Worm (Caenorhabditis elegans) whole organism, late embryonic: ENCODE results near the gene cest-1.1.

Experiments
- C08G9.2 ChIP-seq: sonication (generic microtip); optimal IDR thresholded peaks from 2 replicates; lab custom pipeline; 2016; ENCODE audit warnings: mild to moderate bottlenecking, missing genetic modification characterization, moderate library complexity, missing compliant biosample characterization
- F13H6.1 ChIP-seq: sonication (generic microtip); optimal IDR thresholded peaks from 2 replicates; lab custom pipeline; 2016; ENCODE audit warnings: missing genetic modification characterization, missing compliant biosample characterization
- K09A11.1 ChIP-seq: sonication (generic microtip); optimal IDR thresholded peaks from 2 replicates; lab custom pipeline; 2017; ENCODE audit warnings: antibody characterized with exemption, mild to moderate bottlenecking, missing genetic modification characterization, missing compliant biosample characterization; ENCODE audit not compliant: insufficient read depth
- ceh-18 ChIP-seq: sonication (generic microtip); optimal IDR thresholded peaks from 2 replicates; lab custom pipeline; 2016; ENCODE audit warnings: missing genetic modification characterization, missing compliant biosample characterization
- ceh-22 ChIP-seq: sonication (generic microtip); optimal IDR thresholded peaks from 2 replicates; lab custom pipeline; 2017; ENCODE audit warnings: missing biosample characterization, missing genetic modification characterization
- ceh-24 ChIP-seq: sonication (generic microtip); optimal IDR thresholded peaks from 2 replicates; lab custom pipeline; 2016; ENCODE audit warnings: mild to moderate bottlenecking, missing genetic modification characterization, missing compliant biosample characterization
- ceh-30 ChIP-seq: fragments of 150-350 bp; optimal IDR thresholded peaks from 2 replicates; lab custom pipeline; 2014; ENCODE audit warnings: missing biosample characterization, missing genetic modification characterization
- ceh-31 ChIP-seq: sonication (generic microtip); optimal IDR thresholded peaks from 2 replicates; lab custom pipeline; 2016; ENCODE audit warnings: missing genetic modification characterization, missing compliant biosample characterization
- ceh-34 ChIP-seq: sonication (generic microtip); optimal IDR thresholded peaks from 2 replicates; lab custom pipeline; 2016; ENCODE audit warnings: mild to moderate bottlenecking, missing genetic modification characterization, missing compliant biosample characterization
- ceh-45 ChIP-seq: fragments of 200-800 bp; sonication (Bioruptor generic); IDR thresholded peaks from 2 replicates; pipeline ENCODE4 v1.3.6; 2022; ENCODE audit warnings: missing genetic modification reagents, missing genetic modification characterization, missing compliant biosample characterization
- ceh-9 ChIP-seq: sonication (generic microtip); optimal IDR thresholded peaks from 2 replicates; lab custom pipeline; 2016; ENCODE audit warnings: mild to moderate bottlenecking, missing genetic modification characterization, inconsistent platforms, missing compliant biosample characterization
- che-1 ChIP-seq: sonication (generic microtip); optimal IDR thresholded peaks from 2 replicates; lab custom pipeline; 2016; ENCODE audit warnings: mild to moderate bottlenecking, missing genetic modification characterization, missing compliant biosample characterization
- dmd-4 ChIP-seq: sonication (generic microtip); optimal IDR thresholded peaks from 2 replicates; lab custom pipeline; 2016; ENCODE audit warnings: borderline replicate concordance, missing genetic modification characterization, missing compliant biosample characterization
- elt-2 ChIP-seq: sonication (generic microtip); optimal IDR thresholded peaks from 2 replicates; lab custom pipeline; 2016; ENCODE audit warnings: missing genetic modification reagents, missing genetic modification characterization, missing compliant biosample characterization
- elt-4 ChIP-seq: sonication (generic microtip); optimal IDR thresholded peaks from 2 replicates; lab custom pipeline; 2016; ENCODE audit warnings: missing genetic modification characterization, missing compliant biosample characterization
- ets-4 ChIP-seq: sonication (generic microtip); optimal IDR thresholded peaks from 2 replicates; lab custom pipeline; 2016; ENCODE audit warnings: missing genetic modification characterization, missing compliant biosample characterization
- eyg-1 ChIP-seq: sonication (generic microtip); optimal IDR thresholded peaks from 2 replicates; lab custom pipeline; 2016; ENCODE audit warnings: missing genotype, missing genetic modification characterization, missing compliant biosample characterization
- fkh-10 ChIP-seq: fragments of 150-350 bp; optimal IDR thresholded peaks from 2 replicates; lab custom pipeline; 2014; ENCODE audit warnings: missing biosample characterization, missing genetic modification reagents, missing genetic modification characterization
- fkh-6 ChIP-seq: sonication (generic microtip); optimal IDR thresholded peaks from 2 replicates; lab custom pipeline; 2016; ENCODE audit warnings: missing genetic modification characterization, missing compliant biosample characterization
- gmeb-2 ChIP-seq: sonication (generic microtip); optimal IDR thresholded peaks from 2 replicates; lab custom pipeline; 2016; ENCODE audit warnings: missing genetic modification characterization, inconsistent platforms, missing compliant biosample characterization
- hlh-13 ChIP-seq: fragments of 200-800 bp; sonication (Bioruptor generic); optimal IDR thresholded peaks from 2 replicates; lab custom pipeline; 2018; ENCODE audit warnings: mild to moderate bottlenecking, missing genetic modification characterization, missing compliant biosample characterization
- hlh-30 ChIP-seq: sonication (generic microtip); optimal IDR thresholded peaks from 2 replicates; lab custom pipeline; 2017; ENCODE audit warnings: antibody characterized with exemption, missing genetic modification characterization, missing compliant biosample characterization; ENCODE audit not compliant: insufficient read depth
- hlh-8 ChIP-seq: sonication (generic microtip); optimal IDR thresholded peaks from 2 replicates; lab custom pipeline; 2016; ENCODE audit warnings: missing genotype, missing genetic modification characterization, missing compliant biosample characterization
- lin-11 ChIP-seq: fragments of 200-800 bp; sonication (Bioruptor generic); optimal IDR thresholded peaks from 2 replicates; lab custom pipeline; 2018; ENCODE audit warnings: mild to moderate bottlenecking, missing genetic modification characterization, missing compliant biosample characterization
- nfya-1 ChIP-seq: sonication (generic microtip); optimal IDR thresholded peaks from 2 replicates; lab custom pipeline; 2017; ENCODE audit warnings: missing genetic modification characterization, mild to moderate bottlenecking, missing compliant biosample characterization, antibody characterized with exemption, moderate library complexity
- nhr-232 ChIP-seq: sonication (generic microtip); optimal IDR thresholded peaks from 2 replicates; lab custom pipeline; 2016; ENCODE audit warnings: missing genetic modification characterization, missing compliant biosample characterization
- pat-9 ChIP-seq: fragments of 200-800 bp; sonication (Bioruptor generic); optimal IDR thresholded peaks from 2 replicates; lab custom pipeline; 2018; ENCODE audit warnings: mild to moderate bottlenecking, missing genetic modification characterization, moderate library complexity, missing compliant biosample characterization
- pax-1 ChIP-seq: fragments of 150-350 bp; optimal IDR thresholded peaks from 2 replicates; lab custom pipeline; 2014; ENCODE audit warnings: missing biosample characterization, missing genetic modification characterization
- pha-2 ChIP-seq: sonication (generic microtip); optimal IDR thresholded peaks from 2 replicates; lab custom pipeline; 2017; ENCODE audit warnings: mild to moderate bottlenecking, missing genetic modification characterization, missing compliant biosample characterization
- pqm-1 ChIP-seq: sonication (generic microtip); optimal IDR thresholded peaks from 2 replicates; lab custom pipeline; 2016; ENCODE audit warnings: missing genetic modification characterization, missing compliant biosample characterization
- ref-2 ChIP-seq: sonication (generic microtip); optimal IDR thresholded peaks from 2 replicates; lab custom pipeline; 2016; ENCODE audit warnings: missing genetic modification characterization, missing compliant biosample characterization
- sox-2 ChIP-seq: fragments of 200-800 bp; sonication (Bioruptor generic); IDR thresholded peaks from 2 replicates; pipeline ENCODE4 v1.3.6; 2022; ENCODE audit warnings: missing genetic modification reagents, missing genetic modification characterization, missing compliant biosample characterization
- tbx-2 ChIP-seq: sonication (generic microtip); optimal IDR thresholded peaks from 2 replicates; lab custom pipeline; 2016; ENCODE audit warnings: missing genetic modification characterization, missing compliant biosample characterization
- unc-3 ChIP-seq, 2 experiments: fragments of 200-800 bp in 1 of 2; sonication (Bioruptor generic) in 1 of 2; sonication (generic microtip) in 1 of 2; conservative IDR thresholded peaks in 1 of 2; optimal IDR thresholded peaks in 1 of 2; 2 replicates each; pipeline versions ENCODE4 v1.3.6 to Lab custom; 2016 to 2022; ENCODE audit warnings: missing compliant biosample characterization in 2 of 2, missing genetic modification characterization in 2 of 2, missing genetic modification reagents in 1 of 2
- unc-42 ChIP-seq: sonication (generic microtip); optimal IDR thresholded peaks from 2 replicates; lab custom pipeline; 2016; ENCODE audit warnings: missing genotype, missing genetic modification characterization, missing compliant biosample characterization
- ztf-16 ChIP-seq: sonication (generic microtip); optimal IDR thresholded peaks from 2 replicates; lab custom pipeline; 2017; ENCODE audit warnings: missing genetic modification characterization, missing compliant biosample characterization

Gene cest-1.1

DNA sequence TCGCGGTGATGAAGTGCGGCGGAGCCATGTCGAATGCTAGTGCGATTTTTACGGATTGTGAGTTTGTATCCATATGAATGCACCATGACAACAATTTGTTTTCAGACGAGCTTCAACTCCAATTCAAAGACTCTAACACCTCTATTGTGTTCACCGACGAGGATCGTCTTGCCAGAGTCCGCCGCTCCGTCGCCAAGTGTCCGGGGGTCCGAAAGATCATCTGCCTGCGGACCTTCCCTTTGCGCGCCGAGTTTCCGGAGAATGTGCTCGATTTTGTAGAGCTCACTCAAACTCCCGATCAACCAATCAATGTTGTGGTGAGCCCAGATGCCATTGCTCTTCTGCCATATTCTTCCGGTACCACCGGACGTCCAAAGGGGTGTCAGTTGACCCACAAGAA is 19.4 kb downstream of the cest-1.1 start:
- no peak for TF ChIP-seq pax-1 (tag; lab: Kevin White, UChicago)
- no peak for TF ChIP-seq pat-9 (tag; lab: Kevin White, UChicago)
- no peak for TF ChIP-seq ceh-18 (tag; lab: Kevin White, UChicago)
- no peak for TF ChIP-seq ceh-30 (tag; lab: Kevin White, UChicago)
- no peak for TF ChIP-seq ceh-24
- TF ChIP-seq fkh-10 (GFP tag; lab: Kevin White, UChicago) = no peak
- TF ChIP-seq ceh-45 (GFP tag; lab: Robert Waterston, UW) = no peak
- no peak for TF ChIP-seq K09A11.1 (tag; lab: Kevin White, UChicago)
- no peak for TF ChIP-seq dmd-4 (tag; lab: Kevin White, UChicago)
- no peak for TF ChIP-seq ref-2 (tag; lab: Kevin White, UChicago)
- no peak for TF ChIP-seq fkh-6 (tag; lab: Kevin White, UChicago)
- TF ChIP-seq, all 69 proteins: peak for 0

DNA sequence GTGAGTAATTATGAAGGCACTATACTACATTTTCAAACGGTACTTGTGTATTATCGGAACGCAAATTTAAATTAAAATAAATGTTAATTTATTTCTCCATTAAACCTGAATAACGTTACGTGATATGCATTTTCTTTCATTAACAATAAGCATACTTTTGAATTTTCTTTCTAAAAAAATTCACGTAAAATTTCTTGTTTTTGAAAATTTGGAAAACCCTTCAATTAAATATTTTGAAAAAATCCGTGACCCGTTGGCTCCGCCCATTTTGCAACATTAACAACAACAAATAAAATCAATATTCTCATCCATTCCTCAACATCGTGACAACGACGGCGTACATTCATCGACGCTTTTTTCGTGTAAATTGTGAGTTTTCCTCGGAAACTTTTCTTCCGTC is 20.3 kb downstream of the cest-1.1 start, which contains the start of gene acs-10:
acs-10 (plus strand) TSS at position 301 of the 400 bp plus-strand sequence.
- TF ChIP-seq hlh-13 (GFP tag; lab: Kevin White, UChicago) = no peak
- TF ChIP-seq pqm-1 (tag; lab: Kevin White, UChicago) = no peak

ce11 chrV:14145267-14145666 is 21.3 kb downstream of the cest-1.1 start, which contains the start of gene par-1:
Gene par-1, minus strand, starts transcription at chrV:14145367.
- TF ChIP-seq lin-11 (tag; lab: Kevin White, UChicago) (no peak), che-1 (tag; lab: Kevin White, UChicago) (no peak), elt-4 (tag; lab: Kevin White, UChicago) (no peak), ceh-34 (tag; lab: Kevin White, UChicago) (no peak), pha-2 (tag; lab: Kevin White, UChicago) (no peak), elt-2 (tag; lab: Kevin White, UChicago) (no peak), sox-2 (GFP tag; lab: Robert Waterston, UW) (no peak), nfya-1 (tag; lab: Kevin White, UChicago) (no peak), tbx-2 (tag; lab: Kevin White, UChicago) (no peak), gmeb-2 (tag; lab: Kevin White, UChicago) (no peak), ceh-9 (no peak), nhr-232 (no peak), ceh-22 (tag; lab: Kevin White, UChicago) (no peak), C08G9.2 (no peak), ztf-16 (no peak), F13H6.1 (tag; lab: Kevin White, UChicago) (no peak)
- TF ChIP-seq, all 69 proteins: peak for 0

DNA sequence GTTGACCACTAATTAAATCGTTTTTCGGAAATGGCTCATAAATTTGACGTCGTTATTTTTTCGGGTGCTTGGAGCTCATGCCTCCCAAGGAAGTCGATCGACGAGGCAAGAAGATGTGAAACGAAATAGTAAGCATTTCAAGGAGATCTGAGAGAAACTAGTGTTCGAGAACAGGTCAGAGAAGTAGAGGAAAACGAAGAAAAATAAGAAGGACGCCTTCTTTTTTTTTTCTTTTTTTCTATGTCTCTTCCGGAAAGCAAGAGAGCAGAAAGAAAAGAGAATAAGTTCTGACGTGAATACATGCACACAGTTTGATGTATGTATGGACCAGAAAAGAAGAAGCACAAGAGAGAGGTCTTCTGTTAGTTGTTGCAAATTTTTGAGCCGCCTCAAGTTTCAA is 22.9 kb downstream of the cest-1.1 start:
- TF ChIP-seq hlh-8 (tag; lab: Kevin White, UChicago) (no peak), unc-42 (tag; lab: Kevin White, UChicago) (peak; percentile 70)

DNA sequence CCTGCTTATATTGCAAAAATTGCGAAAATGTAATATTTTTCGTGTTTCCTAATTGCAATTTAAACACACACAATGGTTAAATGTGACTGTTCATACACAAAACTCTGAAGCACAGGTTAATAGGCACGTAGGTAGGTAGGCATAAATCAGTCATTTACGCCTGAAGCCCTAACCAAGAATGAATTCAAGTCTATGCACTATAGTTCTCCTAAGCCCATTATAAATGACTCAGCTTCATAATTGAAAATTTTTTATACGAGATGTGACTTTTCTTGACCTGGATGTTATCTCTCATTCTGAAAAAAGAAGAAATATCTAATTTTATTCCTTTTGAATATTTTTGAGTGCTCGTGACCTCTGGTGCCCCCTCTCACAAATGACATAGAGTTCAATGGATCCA is 24.7 kb downstream of the cest-1.1 start:
- TF ChIP-seq eyg-1 (tag; lab: Kevin White, UChicago) = no peak
- TF ChIP-seq hlh-30 (tag; lab: Kevin White, UChicago) = no peak
- TF ChIP-seq nfya-1 (tag; lab: Kevin White, UChicago) = no peak
- no peak for TF ChIP-seq ceh-34 (tag; lab: Kevin White, UChicago)
- no peak for TF ChIP-seq ceh-31 (tag; lab: Kevin White, UChicago)
- no peak for TF ChIP-seq ets-4 (tag; lab: Kevin White, UChicago)
- no peak for TF ChIP-seq pqm-1 (tag; lab: Kevin White, UChicago)
- no peak for TF ChIP-seq unc-3 (GFP tag; conservative IDR thresholded peaks at IDR 0.05; lab: Robert Waterston, UW)
- no peak for TF ChIP-seq unc-3 (tag; optimal IDR thresholded peaks at IDR 0.05; lab: Kevin White, UChicago)
- TF ChIP-seq, all 69 proteins: peak for 0
